Fruit fly (Drosophila melanogaster): ENCODE data around the gene CG31954.
A peak's percentile ranks its signal among the peaks of the same experiment; 100 is the strongest.

The CG31954 gene

dm6 chr2L:3543062-3543461 is 33.2 kb upstream of the CG31954 start (continued):
- TF ChIP-seq CG2889 (GFP tag; IDR thresholded peaks at IDR 0.05) (no peak), CG3838 (GFP tag; optimal IDR thresholded peaks at IDR 0.05) (no peak), vvl (GFP tag; IDR thresholded peaks at IDR 0.05) (0 out of 2 replicates have a peak, but pooled peaks have one; percentile 43), CG12391 (tag; optimal IDR thresholded peaks at IDR 0.05) (peak; percentile 8), CG32532 (GFP tag; IDR thresholded peaks at IDR 0.05) (no peak), BEAF-32 (GFP tag; optimal IDR thresholded peaks at IDR 0.05) (no peak), zf30C (GFP tag; optimal IDR thresholded peaks at IDR 0.05) (peak; percentile 34), sens (GFP tag) (peak; percentile 48), shn (GFP tag; optimal IDR thresholded peaks at IDR 0.05) (no peak), CG4854 (GFP tag; optimal IDR thresholded peaks at IDR 0.05) (no peak), zfh1 (GFP tag; IDR thresholded peaks at IDR 0.05) (0 out of 3 replicates have a peak, but pooled peaks have one; percentile 11), Hey (tag; optimal IDR thresholded peaks at IDR 0.05) (no peak), CHES-1-like (GFP tag; optimal IDR thresholded peaks at IDR 0.05) (no peak), CG10431 (GFP tag; optimal IDR thresholded peaks at IDR 0.05) (no peak), CG15479 (GFP tag; optimal IDR thresholded peaks at IDR 0.05) (no peak), CG31441 (GFP tag; IDR thresholded peaks at IDR 0.05) (0 out of 2 replicates have a peak, but pooled peaks have one; percentile 26), CG1603 (tag; optimal IDR thresholded peaks at IDR 0.05) (no peak), Stat92E (GFP tag; optimal IDR thresholded peaks at IDR 0.05) (no peak), lov (optimal IDR thresholded peaks at IDR 0.05) (no peak), lov (GFP tag; IDR thresholded peaks at IDR 0.05) (no peak), Dip3 (GFP tag; optimal IDR thresholded peaks at IDR 0.05) (no peak), CG18262 (tag; optimal IDR thresholded peaks at IDR 0.05) (peak; percentile 40), HHEX (GFP tag; optimal IDR thresholded peaks at IDR 0.05) (no peak), Chrac-16 (GFP tag; optimal IDR thresholded peaks at IDR 0.05) (no peak), CG10654 (GFP tag; optimal IDR thresholded peaks at IDR 0.05) (no peak), CG14441 (GFP tag; IDR thresholded peaks at IDR 0.05) (no peak), gcm (GFP tag; optimal IDR thresholded peaks at IDR 0.05) (no peak), jigr1 (GFP tag; IDR thresholded peaks at IDR 0.05) (no peak), nerfin-2 (GFP tag; IDR thresholded peaks at IDR 0.05; ENCODE audit: partially characterized antibody) (no peak), phol (tag; optimal IDR thresholded peaks at IDR 0.05) (peak; percentile 24), emc (GFP tag; optimal IDR thresholded peaks at IDR 0.05) (no peak), org-1 (GFP tag; optimal IDR thresholded peaks at IDR 0.05) (no peak), gem (tag; optimal IDR thresholded peaks at IDR 0.05) (peak; percentile 29), dimm (GFP tag; IDR thresholded peaks at IDR 0.05) (no peak), CG10543 (GFP tag; optimal IDR thresholded peaks at IDR 0.05) (no peak), bigmax (GFP tag; optimal IDR thresholded peaks at IDR 0.05) (no peak), CG17328 (GFP tag; IDR thresholded peaks at IDR 0.05) (0 out of 2 replicates have a peak, but pooled peaks have one; percentile 6), Nf-YB (GFP tag; optimal IDR thresholded peaks at IDR 0.05) (no peak), CG11504 (tag; optimal IDR thresholded peaks at IDR 0.05) (no peak), rib (GFP tag; IDR thresholded peaks at IDR 0.05) (no peak), CG6765 (GFP tag; optimal IDR thresholded peaks at IDR 0.05) (no peak), CG17829 (tag; optimal IDR thresholded peaks at IDR 0.05) (peak; percentile 18), Mrtf (GFP tag; IDR thresholded peaks at IDR 0.05) (no peak), Drgx (GFP tag; IDR thresholded peaks at IDR 0.05) (no peak), CG16813 (GFP tag; IDR thresholded peaks at IDR 0.05; ENCODE audit: partially characterized antibody) (no peak), sim (GFP tag; IDR thresholded peaks at IDR 0.05) (no peak), tgo (GFP tag; IDR thresholded peaks at IDR 0.05) (no peak), ac (GFP tag; optimal IDR thresholded peaks at IDR 0.05) (no peak), Atf6 (GFP tag; IDR thresholded peaks at IDR 0.05) (no peak), h (optimal IDR thresholded peaks at IDR 0.05) (no peak), pan (optimal IDR thresholded peaks at IDR 0.05) (no peak), pan (GFP tag; optimal IDR thresholded peaks at IDR 0.05 in 1 of 2, IDR thresholded peaks at IDR 0.05 in 1 of 2) (no peak)
